Fruit fly (Drosophila melanogaster) whole organism, wandering third instar larva: ENCODE data around the gene MagR.

ENCODE experiments used
- Dfd ChIP-seq: fragments of >200 bp; optimal IDR thresholded peaks from 2 replicates; lab custom pipeline; 2017; ENCODE audit warnings: missing biosample characterization, missing genetic modification characterization
- GATAd ChIP-seq: sonication (Bioruptor generic); optimal IDR thresholded peaks from 2 replicates; lab custom pipeline; 2016; ENCODE audit warnings: missing biosample characterization, missing genetic modification characterization
- HLH106 ChIP-seq: fragments of 200-800 bp; optimal IDR thresholded peaks from 3 replicates; lab custom pipeline; 2019; ENCODE audit warnings: missing biosample characterization, mild to moderate bottlenecking, missing genetic modification characterization, moderate library complexity
- Hnf4 ChIP-seq: fragments of 200-800 bp; sonication (Bioruptor generic); optimal IDR thresholded peaks from 2 replicates; lab custom pipeline; 2016; ENCODE audit warnings: missing biosample characterization, mild to moderate bottlenecking, missing genetic modification characterization
- Vsx2 ChIP-seq: fragments of 200-300, 225-300 bp; sonication (Bioruptor generic); optimal IDR thresholded peaks from 2 replicates; lab custom pipeline; 2018; ENCODE audit warnings: missing biosample characterization, missing genetic modification characterization; ENCODE audit not compliant: partially characterized antibody
- h ChIP-seq: fragments of 200-800 bp; sonication (Bioruptor generic); optimal IDR thresholded peaks from 3 replicates; lab custom pipeline; 2016; ENCODE audit warnings: missing biosample characterization, mild to moderate bottlenecking, missing genetic modification characterization
- pan ChIP-seq: fragments of >200 bp; optimal IDR thresholded peaks from 2 replicates; lab custom pipeline; 2017
- psq ChIP-seq: fragments of 200-800 bp; sonication (Bioruptor generic); optimal IDR thresholded peaks from 3 replicates; lab custom pipeline; 2017; ENCODE audit warnings: missing biosample characterization, mild to moderate bottlenecking, missing genetic modification characterization, moderate library complexity
- tai ChIP-seq: sonication (Bioruptor generic); optimal IDR thresholded peaks from 2 replicates; lab custom pipeline; 2016; ENCODE audit warnings: missing biosample characterization, missing genetic modification characterization
- usp ChIP-seq: fragments of >200 bp; optimal IDR thresholded peaks from 2 replicates; lab custom pipeline; 2017; ENCODE audit warnings: missing biosample characterization, missing genetic modification characterization

DNA sequence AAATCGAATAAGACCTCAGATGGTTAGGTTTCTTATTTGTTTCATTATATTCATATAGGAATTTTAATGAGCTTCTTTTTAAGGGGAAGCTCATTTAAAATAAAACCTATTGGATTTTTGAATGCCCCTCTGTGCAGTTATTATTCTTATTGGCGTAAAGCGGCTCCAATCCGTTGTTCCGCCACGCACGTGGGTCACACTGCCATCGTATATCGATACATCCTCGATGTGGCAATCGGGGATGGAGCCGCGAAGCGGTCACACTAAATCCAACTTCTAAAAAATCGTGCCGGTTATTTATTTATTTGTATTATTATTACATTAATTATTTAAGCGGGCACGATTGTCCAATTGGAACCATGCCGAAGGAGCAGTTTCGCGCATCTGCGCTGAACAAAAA, 28.7 kb downstream of the MagR start, which contains the start of gene Polr3A:
- TF ChIP-seq usp (GFP tag; lab: Kevin White, UChicago) (no peak), GATAd (GFP tag; lab: Kevin White, UChicago) (no peak), HLH106 (tag; lab: Kevin White, UChicago) (no peak), Dfd (GFP tag; lab: Kevin White, UChicago) (no peak), pan (lab: Kevin White, UChicago) (no peak), psq (GFP tag; lab: Kevin White, UChicago) (no peak), Vsx2 (GFP tag; lab: Kevin White, UChicago) (no peak), h (GFP tag; lab: Kevin White, UChicago) (no peak), tai (GFP tag; lab: Kevin White, UChicago) (no peak), Hnf4 (no peak)
